Fruit fly (Drosophila melanogaster): Measurements from ENCODE around the gene CG18809.
A peak's percentile ranks its signal among the peaks of the same experiment; 100 is the strongest.

Gene CG18809

dm6 chrX:19769821-19770519, 25.8 kb upstream of the CG18809 start (continued):
- peak; percentile 52 for TF ChIP-seq CG17328 (GFP tag; IDR thresholded peaks at IDR 0.05)
- peak; percentile 73 for TF ChIP-seq gem (tag; optimal IDR thresholded peaks at IDR 0.05)
- TF ChIP-seq slp2 (GFP tag; optimal IDR thresholded peaks at IDR 0.05) = peak; percentile 35
- no peak for TF ChIP-seq sug (tag; optimal IDR thresholded peaks at IDR 0.05)
- TF ChIP-seq fd96Cb (tag; optimal IDR thresholded peaks at IDR 0.05) = peak; percentile 64
- peak; percentile 61 for TF ChIP-seq CG6689 (GFP tag; IDR thresholded peaks at IDR 0.05)
- TF ChIP-seq Mad (GFP tag; optimal IDR thresholded peaks at IDR 0.05) = peak; percentile 3
- no peak for TF ChIP-seq Mrtf (GFP tag; IDR thresholded peaks at IDR 0.05)
- TF ChIP-seq chn (GFP tag; optimal IDR thresholded peaks at IDR 0.05) = peak; percentile 37
- no peak for TF ChIP-seq Nf-YA (GFP tag; IDR thresholded peaks at IDR 0.05)
- peak; percentile 24 for TF ChIP-seq Mes4 (GFP tag; optimal IDR thresholded peaks at IDR 0.05)
- no peak for TF ChIP-seq Atf3 (GFP tag; optimal IDR thresholded peaks at IDR 0.05)
- TF ChIP-seq pros (GFP tag; optimal IDR thresholded peaks at IDR 0.05) = peak; percentile 71
- no peak for TF ChIP-seq Dref (GFP tag; IDR thresholded peaks at IDR 0.05)
- TF ChIP-seq Chrac-16 (GFP tag; optimal IDR thresholded peaks at IDR 0.05) = peak; percentile 45
- TF ChIP-seq CrebB (tag; optimal IDR thresholded peaks at IDR 0.05) = no peak
- peak; percentile 11 to 70 for TF ChIP-seq bsh (GFP tag; optimal IDR thresholded peaks at IDR 0.05)
- peak; percentile 14 for TF ChIP-seq ems (GFP tag; optimal IDR thresholded peaks at IDR 0.05)
- peak; percentile 40 for TF ChIP-seq pum (GFP tag; optimal IDR thresholded peaks at IDR 0.05)
- no peak for TF ChIP-seq H2.0 (GFP tag; IDR thresholded peaks at IDR 0.05)
- no peak for TF ChIP-seq Trl (optimal IDR thresholded peaks at IDR 0.05)
- TF ChIP-seq Trl (GFP tag; optimal IDR thresholded peaks at IDR 0.05) = peak; percentile 37
- peak; percentile 29 for TF ChIP-seq CG2875 (GFP tag; optimal IDR thresholded peaks at IDR 0.05)
- TF ChIP-seq CG8924 (tag; optimal IDR thresholded peaks at IDR 0.05) = peak; percentile 29
- no peak for TF ChIP-seq TFAM (GFP tag; optimal IDR thresholded peaks at IDR 0.05)
- no peak for TF ChIP-seq crc (GFP tag; optimal IDR thresholded peaks at IDR 0.05)
- TF ChIP-seq C15 (GFP tag; IDR thresholded peaks at IDR 0.05) = no peak
- TF ChIP-seq NC2β (GFP tag; optimal IDR thresholded peaks at IDR 0.05) = peak; percentile 25
- TF ChIP-seq CG13894 (tag; optimal IDR thresholded peaks at IDR 0.05) = no peak
- TF ChIP-seq br (optimal IDR thresholded peaks at IDR 0.05) = no peak
- no peak for TF ChIP-seq CG31388 (GFP tag; optimal IDR thresholded peaks at IDR 0.05)
- TF ChIP-seq CG15269 (tag; optimal IDR thresholded peaks at IDR 0.05) = peak; percentile 3
- TF ChIP-seq CG7372 (GFP tag; IDR thresholded peaks at IDR 0.05) = no peak
- TF ChIP-seq hbn (GFP tag; IDR thresholded peaks at IDR 0.05; ENCODE audit: partially characterized antibody) = no peak
- no peak for TF ChIP-seq CG17612 (GFP tag; IDR thresholded peaks at IDR 0.05)
- no peak for TF ChIP-seq MTF-1 (GFP tag; optimal IDR thresholded peaks at IDR 0.05; ENCODE audit: borderline replicate concordance)
- no peak for TF ChIP-seq CG33213 (GFP tag; optimal IDR thresholded peaks at IDR 0.05)
- no peak for TF ChIP-seq wdn (GFP tag; IDR thresholded peaks at IDR 0.05)
- TF ChIP-seq CG14710 (tag; optimal IDR thresholded peaks at IDR 0.05) = peak; percentile 66
- peak; percentile 15 for TF ChIP-seq HLH54F (GFP tag; optimal IDR thresholded peaks at IDR 0.05)
- TF ChIP-seq repo (GFP tag; optimal IDR thresholded peaks at IDR 0.05) = no peak
- no peak for TF ChIP-seq sna (GFP tag; IDR thresholded peaks at IDR 0.05; ENCODE audit: partially characterized antibody)
- no peak for TF ChIP-seq pita (GFP tag; optimal IDR thresholded peaks at IDR 0.05)
- TF ChIP-seq schlank (tag; optimal IDR thresholded peaks at IDR 0.05) = no peak
- 0 out of 2 replicates have a peak, but pooled peaks have one; percentile 10 for TF ChIP-seq ro (GFP tag; IDR thresholded peaks at IDR 0.05)
- TF ChIP-seq CG11398 (GFP tag; optimal IDR thresholded peaks at IDR 0.05) = no peak
- no peak for TF ChIP-seq so (GFP tag; IDR thresholded peaks at IDR 0.05)
- peak; percentile 47 for TF ChIP-seq CG33557 (GFP tag; optimal IDR thresholded peaks at IDR 0.05)
- TF ChIP-seq Jarid2 (GFP tag; optimal IDR thresholded peaks at IDR 0.05) = no peak
- no peak for TF ChIP-seq CG6791 (GFP tag; IDR thresholded peaks at IDR 0.05; ENCODE audit: partially characterized antibody)
- TF ChIP-seq Sox102F (GFP tag; optimal IDR thresholded peaks at IDR 0.05) = peak; percentile 21

All from whole organism, embryonic.